Worm (Caenorhabditis elegans): ENCODE results near the gene C46C11.4.

ce11 chrX:4605828-4606227 is 41.2 kb downstream of the C46C11.4 start, which contains the start of gene spat-3:
- TF ChIP-seq snpc-4 (tag; optimal IDR thresholded peaks at IDR 0.05) (no peak), skn-1 (tag; optimal IDR thresholded peaks at IDR 0.05) (no peak), mdl-1 (tag; optimal IDR thresholded peaks at IDR 0.05) (no peak), lsy-2 (tag; optimal IDR thresholded peaks at IDR 0.05) (no peak), sma-9 (GFP tag; optimal IDR thresholded peaks at IDR 0.05) (no peak), sma-9 (tag; optimal IDR thresholded peaks at IDR 0.05) (no peak), lin-39 (tag; optimal IDR thresholded peaks at IDR 0.05) (no peak)

Measured in whole organism, L2 larva.